Worm (Caenorhabditis elegans) whole organism, L1 larva: ENCODE data around the gene nlp-70.

Source experiments
- nhr-28 ChIP-seq: fragments of 150-350 bp; optimal IDR thresholded peaks from 2 replicates; lab custom pipeline; 2014; ENCODE audit warnings: missing biosample characterization, missing genetic modification characterization
- tbx-2 ChIP-seq: sonication (generic microtip); optimal IDR thresholded peaks from 2 replicates; lab custom pipeline; 2016; ENCODE audit warnings: missing genetic modification characterization, missing compliant biosample characterization
- unc-130 ChIP-seq: fragments of 150-350 bp; optimal IDR thresholded peaks from 2 replicates; lab custom pipeline; 2017; ENCODE audit warnings: missing biosample characterization, missing genetic modification characterization, inconsistent platforms
- zag-1 ChIP-seq: fragments of 150-350 bp; optimal IDR thresholded peaks from 2 replicates; lab custom pipeline; 2014; ENCODE audit warnings: missing biosample characterization, missing genetic modification characterization

- no peak for TF ChIP-seq nhr-28 (tag; lab: Kevin White, UChicago)
- no peak for TF ChIP-seq zag-1
- TF ChIP-seq unc-130 (tag; lab: Kevin White, UChicago), result no peak
- no peak for TF ChIP-seq tbx-2
Observed at ce11 chrV:234572-234971, 38.2 kb downstream of the nlp-70 start, which contains the start of gene kin-33.
